Fruit fly (Drosophila melanogaster) whole organism: ENCODE data around the gene CG9312.

Source experiments
- CG8478 ChIP-seq: fragments of >200 bp; optimal IDR thresholded peaks from 2 replicates; lab custom pipeline; 2018; ENCODE audit warnings: inconsistent platforms
- psq ChIP-seq: fragments of >200 bp; optimal IDR thresholded peaks from 2 replicates; lab custom pipeline; 2017
- usp ChIP-seq: fragments of >200 bp; optimal IDR thresholded peaks from 2 replicates; lab custom pipeline; 2017; ENCODE audit warnings: missing biosample characterization, missing genetic modification characterization, mixed read lengths

DNA sequence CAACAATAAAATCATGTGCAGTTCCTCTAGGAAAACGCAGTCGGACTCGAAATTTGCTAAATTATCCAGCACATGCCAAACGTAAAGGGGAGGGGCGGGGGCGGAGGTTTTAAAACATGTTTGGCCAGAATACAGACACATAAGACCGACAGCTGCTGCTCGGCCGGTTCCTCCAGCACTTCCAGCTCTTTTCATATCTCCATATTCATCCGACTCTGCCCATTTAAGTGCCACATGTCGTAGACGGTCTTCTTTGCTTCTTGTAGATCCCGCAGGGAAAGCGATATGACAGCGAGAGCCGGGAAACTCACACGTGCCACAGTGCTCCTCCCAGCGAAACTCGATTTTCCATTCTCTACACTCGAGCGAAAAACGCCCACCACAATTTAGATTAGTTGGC is 46.5 kb upstream of the CG9312 start:
- TF ChIP-seq psq (no peak), usp (GFP tag; lab: Kevin White, UChicago) (no peak), CG8478 (lab: Kevin White, UChicago) (no peak)
